Worm (Caenorhabditis elegans): ENCODE results near the gene W01B6.8.

ce11 chrIV:10095171-10095570, 11.0 kb upstream of the W01B6.8 start, which contains the start of the genes C04G2.5 and msp-36:
- TF ChIP-seq fkh-10 (GFP tag; optimal IDR thresholded peaks at IDR 0.05) (no peak), unc-42 (tag; optimal IDR thresholded peaks at IDR 0.05) (no peak), ceh-45 (GFP tag; IDR thresholded peaks at IDR 0.05) (no peak), ceh-30 (tag; optimal IDR thresholded peaks at IDR 0.05) (no peak), ref-2 (tag; optimal IDR thresholded peaks at IDR 0.05) (no peak), F13H6.1 (tag; optimal IDR thresholded peaks at IDR 0.05) (no peak), hlh-15 (tag; optimal IDR thresholded peaks at IDR 0.05) (no peak), pqm-1 (tag; optimal IDR thresholded peaks at IDR 0.05) (no peak), K02D7.2 (tag; optimal IDR thresholded peaks at IDR 0.05) (no peak)
